Worm (Caenorhabditis elegans) whole organism, midembryonic: ENCODE data around the gene nhr-60.
"Not testable (repeated sequence)": the region's sequence is repeated elsewhere in the genome, so short reads cannot be mapped to it uniquely, and the experiment has no call there.

Experiments
- T22C8.4 ChIP-seq: fragments of 200-800 bp; sonication (Bioruptor generic); IDR thresholded peaks from 2 replicates; pipeline ENCODE4 v1.3.6; 2022; ENCODE audit warnings: missing genetic modification characterization, missing compliant biosample characterization
- cog-1 ChIP-seq: sonication (generic microtip); optimal IDR thresholded peaks from 2 replicates; lab custom pipeline; 2016; ENCODE audit warnings: missing genetic modification characterization, missing compliant biosample characterization
- flt-1 ChIP-seq: fragments of 200-800 bp; sonication (Bioruptor generic); IDR thresholded peaks from 2 replicates; pipeline ENCODE4 v1.3.6; 2022; ENCODE audit warnings: missing genetic modification characterization, missing compliant biosample characterization
- klf-2 ChIP-seq: fragments of 200-800 bp; sonication (Bioruptor generic); conservative IDR thresholded peaks from 2 replicates; pipeline ENCODE4 v1.3.6; 2022; ENCODE audit warnings: missing genetic modification reagents, missing genetic modification characterization, missing compliant biosample characterization
- med-1 ChIP-seq: sonication (generic microtip); optimal IDR thresholded peaks from 2 replicates; lab custom pipeline; 2017; ENCODE audit warnings: missing genetic modification characterization, mild to moderate bottlenecking, missing compliant biosample characterization, antibody characterized with exemption, missing genetic modification reagents; ENCODE audit not compliant: insufficient read depth
- ref-1 ChIP-seq: fragments of 200-800 bp; sonication (Bioruptor generic); conservative IDR thresholded peaks from 2 replicates; pipeline ENCODE4 v1.3.6; 2022; ENCODE audit warnings: missing genetic modification reagents, missing genetic modification characterization, missing compliant biosample characterization
- tab-1 ChIP-seq: fragments of 200-800 bp; sonication (Bioruptor generic); IDR thresholded peaks from 2 replicates; pipeline ENCODE4 v1.3.6; 2022; ENCODE audit warnings: missing genetic modification characterization, missing compliant biosample characterization
- ztf-23 ChIP-seq: fragments of 200-800 bp; sonication (Bioruptor generic); IDR thresholded peaks from 2 replicates; pipeline ENCODE4 v1.3.6; 2022; ENCODE audit warnings: missing genetic modification reagents, missing genetic modification characterization, missing compliant biosample characterization
- ztf-29 ChIP-seq: fragments of 200-800 bp; sonication (Bioruptor generic); IDR thresholded peaks from 2 replicates; pipeline ENCODE4 v1.3.6; 2022; ENCODE audit warnings: missing genetic modification reagents, missing genetic modification characterization, missing compliant biosample characterization

The nhr-60 gene

DNA sequence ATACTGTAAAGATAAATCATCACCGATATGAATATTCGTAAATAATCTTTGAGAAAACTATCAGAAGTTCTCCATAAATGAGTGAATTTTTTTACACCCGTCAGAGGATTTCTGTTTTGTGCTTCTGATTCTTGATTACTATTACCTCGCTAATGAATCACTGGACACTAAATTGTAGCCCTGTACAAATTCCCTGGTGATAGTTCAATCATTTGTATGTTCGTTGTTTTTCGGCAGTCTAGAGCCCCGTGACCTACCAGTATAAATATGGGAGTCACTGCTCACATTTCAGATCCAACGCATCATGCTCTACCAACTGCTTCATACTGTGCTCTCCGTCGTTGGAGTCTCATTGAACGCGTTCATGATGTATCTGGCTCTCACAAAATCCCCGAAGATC is 30.0 kb upstream of the nhr-60 start, which contains the start of gene srd-27:
TSS of gene srd-27 (plus strand) at position 301 of the 400 bp plus-strand sequence.
- not testable (repeated sequence) for TF ChIP-seq ztf-23, ztf-29, flt-1 (GFP tag; lab: Robert Waterston, UW)

DNA sequence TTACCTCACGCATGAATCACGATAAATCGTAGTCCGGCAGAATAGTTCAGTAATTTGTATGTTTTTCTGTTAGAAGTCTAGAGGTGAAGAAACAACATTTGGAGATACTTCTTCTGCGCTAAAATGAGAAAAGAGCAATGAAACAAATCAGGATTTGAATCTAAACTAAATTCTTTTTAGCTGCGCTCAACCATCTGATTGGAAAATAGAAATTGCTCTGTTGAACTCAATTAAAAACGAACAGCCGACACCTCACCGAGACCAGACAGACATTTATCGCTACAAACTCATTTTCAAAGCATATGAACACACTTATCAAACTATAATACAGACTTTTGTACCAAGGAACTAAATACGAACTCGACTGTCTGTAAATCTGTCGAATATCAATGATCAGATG is 29.6 kb upstream of the nhr-60 start, which contains the start of gene T26E4.9:
TSS of gene T26E4.9 (minus strand) at position 101 of the 400 bp plus-strand sequence.
- not testable (repeated sequence) for TF ChIP-seq T22C8.4; med-1 (GFP tag; lab: Kevin White, UChicago); cog-1 (tag; lab: Kevin White, UChicago)

DNA sequence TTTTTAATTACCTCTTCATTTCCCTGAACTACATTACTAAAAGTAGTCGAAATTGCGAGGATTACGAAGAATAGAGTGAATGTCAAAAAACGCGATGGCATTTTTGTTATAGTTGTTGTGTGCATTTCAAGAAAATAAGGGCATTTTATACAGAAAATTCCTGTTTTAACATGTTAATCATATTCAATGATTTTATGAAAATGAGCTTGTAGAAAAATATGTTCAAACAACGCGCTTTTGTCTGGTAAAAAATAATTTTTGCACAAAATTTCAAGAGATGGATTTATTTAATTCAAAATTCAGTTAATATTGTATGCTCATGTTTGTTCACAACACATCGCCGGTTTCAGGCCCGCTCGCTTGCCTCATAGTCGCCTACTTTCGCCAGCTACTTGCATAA is 25.1 kb upstream of the nhr-60 start, which contains the start of gene T26E4.10:
TSS of gene T26E4.10 (minus strand) at position 101 of the 400 bp plus-strand sequence.
- TF ChIP-seq ref-1 (no peak), ztf-23 (GFP tag; lab: Robert Waterston, UW) (no peak)

DNA sequence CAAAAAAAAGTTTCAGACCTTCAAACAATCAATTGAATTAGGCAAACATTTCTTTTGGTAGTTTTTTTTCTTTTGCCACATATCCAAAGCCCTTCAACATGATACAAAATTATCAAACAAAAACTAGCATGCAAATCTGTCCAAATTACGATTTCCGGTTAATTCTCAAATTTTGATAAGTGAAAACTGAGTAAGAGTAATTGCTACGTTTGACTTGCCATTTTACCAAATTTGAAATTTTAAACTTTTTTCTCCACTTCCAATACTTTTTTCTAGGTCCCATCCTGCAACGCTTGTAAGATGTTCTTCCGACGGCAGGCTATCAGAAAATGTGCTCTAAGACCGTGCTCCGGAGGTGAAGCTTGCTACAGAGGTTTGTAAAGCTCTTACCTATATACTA is 23.0 kb upstream of the nhr-60 start, which contains the start of gene nhr-223:
TSS of gene nhr-223 (plus strand) at position 301 of the 400 bp plus-strand sequence.
- TF ChIP-seq T22C8.4 (no peak), ref-1 (no peak), cog-1 (tag; lab: Kevin White, UChicago) (no peak), flt-1 (GFP tag; lab: Robert Waterston, UW) (no peak), med-1 (GFP tag; lab: Kevin White, UChicago) (no peak), tab-1 (GFP tag; lab: Robert Waterston, UW) (no peak), ztf-29 (GFP tag; lab: Robert Waterston, UW) (no peak), klf-2 (GFP tag; lab: Robert Waterston, UW) (no peak), ztf-23 (GFP tag; lab: Robert Waterston, UW) (no peak)

DNA sequence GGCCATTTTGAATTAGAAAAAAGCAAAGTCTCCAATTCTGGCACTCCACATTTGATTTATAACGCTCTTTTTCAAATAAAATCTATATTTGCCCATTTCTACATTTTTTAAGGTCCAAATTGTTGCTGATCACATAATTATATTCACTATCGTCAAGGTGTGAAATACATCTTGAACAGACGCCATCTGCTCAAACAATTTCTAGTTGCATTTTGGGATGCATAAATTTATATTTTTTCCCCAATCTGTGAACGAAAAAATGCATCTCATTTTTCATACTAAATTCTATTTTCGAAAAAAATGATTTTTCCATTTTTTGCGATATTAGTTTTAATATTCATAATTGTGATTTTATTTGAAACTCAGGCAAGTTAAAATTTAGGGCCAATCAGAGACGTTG is 20.2 kb upstream of the nhr-60 start, which contains the start of gene T26E4.7:
TSS of gene T26E4.7 (plus strand) at position 301 of the 400 bp plus-strand sequence.
- TF ChIP-seq flt-1 (GFP tag; lab: Robert Waterston, UW) (no peak), ref-1 (no peak), ztf-29 (GFP tag; lab: Robert Waterston, UW) (no peak), T22C8.4 (no peak), med-1 (GFP tag; lab: Kevin White, UChicago) (no peak), ztf-23 (GFP tag; lab: Robert Waterston, UW) (no peak), klf-2 (GFP tag; lab: Robert Waterston, UW) (no peak), cog-1 (tag; lab: Kevin White, UChicago) (no peak), tab-1 (GFP tag; lab: Robert Waterston, UW) (no peak)

DNA sequence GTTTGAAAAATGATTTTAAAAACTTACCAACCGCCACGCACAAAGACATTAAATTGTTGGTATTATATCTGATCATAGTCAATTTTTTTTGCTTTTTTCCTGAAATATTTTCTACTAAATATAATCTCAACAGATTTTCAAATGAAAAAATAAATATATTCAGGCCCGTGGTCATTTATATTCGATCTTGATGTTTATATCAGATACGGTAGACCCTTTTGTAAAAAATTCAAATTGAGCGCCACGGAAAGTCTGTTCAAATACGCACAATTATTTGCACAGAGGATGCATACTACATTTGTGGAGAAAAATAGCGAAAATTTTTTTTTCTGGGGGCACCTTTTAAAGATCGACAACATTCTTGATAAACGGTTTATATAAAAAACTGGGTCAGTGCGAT is 19.4 kb upstream of the nhr-60 start, which contains the start of gene T26E4.4:
TSS of gene T26E4.4 (minus strand) at position 101 of the 400 bp plus-strand sequence.
- TF ChIP-seq klf-2 (GFP tag; lab: Robert Waterston, UW) (no peak), ztf-29 (GFP tag; lab: Robert Waterston, UW) (no peak), flt-1 (GFP tag; lab: Robert Waterston, UW) (no peak), ref-1 (no peak), ztf-23 (GFP tag; lab: Robert Waterston, UW) (no peak), med-1 (GFP tag; lab: Kevin White, UChicago) (no peak), T22C8.4 (no peak), tab-1 (GFP tag; lab: Robert Waterston, UW) (no peak), cog-1 (tag; lab: Kevin White, UChicago) (no peak)

DNA sequence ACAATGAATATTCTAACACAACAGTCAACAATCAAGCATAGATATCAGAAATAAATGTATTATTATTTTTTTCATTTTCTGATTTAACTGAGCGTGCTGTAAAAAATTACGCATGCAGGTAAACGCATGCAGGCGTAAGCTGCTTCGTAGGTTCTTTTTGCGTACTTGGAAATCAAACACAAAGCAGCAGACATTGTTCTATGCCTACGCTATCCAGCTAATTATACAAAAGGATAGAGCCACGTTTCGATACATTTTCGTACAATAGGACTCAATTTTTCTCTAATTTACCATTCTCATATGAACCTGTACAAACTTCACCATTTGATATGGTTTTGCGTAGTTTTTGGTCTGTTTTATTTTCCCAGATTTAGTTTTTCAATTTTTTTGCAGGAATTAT is 9.5 kb upstream of the nhr-60 start, which contains the start of gene T26E4.3:
TSS of gene T26E4.3 (plus strand) at position 301 of the 400 bp plus-strand sequence.
- TF ChIP-seq ztf-23 (GFP tag; lab: Robert Waterston, UW) (no peak), cog-1 (tag; lab: Kevin White, UChicago) (no peak), ztf-29 (GFP tag; lab: Robert Waterston, UW) (no peak), med-1 (GFP tag; lab: Kevin White, UChicago) (no peak), T22C8.4 (no peak), tab-1 (GFP tag; lab: Robert Waterston, UW) (no peak), ref-1 (no peak), flt-1 (GFP tag; lab: Robert Waterston, UW) (no peak), klf-2 (GFP tag; lab: Robert Waterston, UW) (no peak)

DNA sequence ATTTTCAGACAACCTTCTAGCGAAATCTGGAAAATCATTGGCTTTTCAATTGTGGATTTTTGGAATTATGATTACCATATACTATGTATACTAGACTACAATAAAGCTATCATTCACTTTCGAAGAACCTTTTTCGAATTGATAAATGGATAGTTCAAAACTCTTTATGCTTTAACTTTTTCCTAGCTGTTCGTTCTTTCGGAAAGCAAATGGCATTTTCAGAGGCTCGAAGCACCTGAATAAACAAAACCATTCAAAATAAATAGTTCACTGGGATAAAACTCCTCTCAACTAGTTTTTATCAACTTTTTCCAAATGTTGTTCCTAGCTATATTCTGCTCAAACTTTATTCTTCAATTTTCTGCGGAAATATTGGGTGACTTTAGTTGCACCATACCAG is 8.0 kb upstream of the nhr-60 start, which contains the start of gene T26E4.2:
TSS of gene T26E4.2 (plus strand) at position 301 of the 400 bp plus-strand sequence.
- TF ChIP-seq med-1 (GFP tag; lab: Kevin White, UChicago) (no peak), ref-1 (no peak), flt-1 (GFP tag; lab: Robert Waterston, UW) (no peak)

DNA sequence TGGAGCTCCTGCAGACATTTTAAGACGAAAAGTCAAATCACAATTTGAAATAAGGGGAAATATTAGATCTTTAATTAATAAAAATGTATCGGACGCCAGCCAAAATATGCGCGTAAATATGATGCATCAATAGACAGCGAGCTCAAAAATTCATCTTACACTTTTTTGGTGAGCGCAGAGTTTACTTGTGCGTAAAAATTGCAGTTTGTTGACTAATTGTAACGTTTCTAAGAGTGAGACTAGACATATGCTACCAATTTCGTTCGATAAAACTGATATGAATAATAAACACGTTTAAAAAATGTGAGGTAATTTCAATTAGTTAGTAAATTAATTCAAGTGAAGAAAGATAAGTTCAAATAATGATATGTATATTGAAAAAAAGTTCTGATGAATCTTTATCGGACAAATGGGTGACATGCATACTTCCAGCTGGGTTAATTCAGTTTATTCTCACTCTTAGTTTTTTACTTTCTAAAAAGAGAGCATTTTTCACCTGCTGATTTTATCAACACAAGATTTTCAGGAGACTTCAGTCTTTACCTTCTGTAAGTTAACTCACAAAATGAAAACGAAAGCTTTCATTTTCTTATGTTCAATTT is 6.2 kb upstream of the nhr-60 start, which contains the start of the genes nhr-285 and irld-52:
TSS of gene nhr-285 (minus strand) at position 101 of the 602 bp plus-strand sequence.
TSS of gene irld-52 (plus strand) at position 552 of the 602 bp plus-strand sequence.
- TF ChIP-seq ztf-29 (GFP tag; lab: Robert Waterston, UW) (no peak), flt-1 (GFP tag; lab: Robert Waterston, UW) (no peak), ztf-23 (GFP tag; lab: Robert Waterston, UW) (no peak), tab-1 (GFP tag; lab: Robert Waterston, UW) (no peak), ref-1 (no peak)

DNA sequence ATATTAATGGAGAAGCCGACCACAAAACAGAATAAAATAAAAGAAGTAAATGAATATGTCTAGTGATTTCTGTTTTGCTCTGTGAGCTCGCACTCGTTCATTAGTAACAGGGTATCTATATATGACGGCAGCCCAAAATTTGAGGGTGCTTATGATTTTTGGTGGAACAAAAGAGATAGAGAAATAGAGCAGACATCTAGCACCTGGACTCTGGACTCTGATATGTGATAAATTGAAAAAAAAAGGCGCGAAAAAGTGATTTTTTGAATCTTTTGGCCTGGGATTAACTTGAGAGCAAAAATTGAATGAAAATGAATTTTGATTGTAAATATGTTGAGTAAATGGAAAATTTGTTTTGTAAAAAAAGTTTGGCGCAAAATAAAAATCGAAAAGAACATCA is 3.6 kb upstream of the nhr-60 start, which contains the start of gene nhr-283:
TSS of gene nhr-283 (minus strand) at position 101 of the 400 bp plus-strand sequence.
- TF ChIP-seq ztf-29 (GFP tag; lab: Robert Waterston, UW), result no peak
- no peak for TF ChIP-seq ztf-23 (GFP tag; lab: Robert Waterston, UW)
- TF ChIP-seq cog-1 (tag; lab: Kevin White, UChicago), result no peak
- no peak for TF ChIP-seq flt-1 (GFP tag; lab: Robert Waterston, UW)
- TF ChIP-seq ref-1, result no peak
- no peak for TF ChIP-seq tab-1 (GFP tag; lab: Robert Waterston, UW)
- no peak for TF ChIP-seq T22C8.4
- no peak for TF ChIP-seq med-1 (GFP tag; lab: Kevin White, UChicago)
- no peak for TF ChIP-seq klf-2 (GFP tag; lab: Robert Waterston, UW)
